Fruit fly (Drosophila melanogaster) whole organism, prepupa: Measurements from ENCODE around the gene CG15203.
A peak's percentile ranks its signal among the peaks of the same experiment; 100 is the strongest.

Experiments
- Blimp-1 ChIP-seq: fragments of 200-800 bp; sonication (Bioruptor generic); optimal IDR thresholded peaks from 3 replicates; lab custom pipeline; 2017; ENCODE audit warnings: missing biosample characterization, missing genetic modification characterization, mild to moderate bottlenecking, moderate library complexity, missing genetic modification reagents
- CG10631 ChIP-seq: fragments of 200-800 bp; sonication (Bioruptor generic); optimal IDR thresholded peaks from 2 replicates; lab custom pipeline; 2016; ENCODE audit warnings: missing biosample characterization, missing genetic modification characterization
- CG10669 ChIP-seq: fragments of 200-800 bp; sonication (Bioruptor generic); optimal IDR thresholded peaks from 3 replicates; lab custom pipeline; 2018; ENCODE audit warnings: missing biosample characterization, mild to moderate bottlenecking, missing genetic modification characterization, moderate library complexity
- CG32006 ChIP-seq: fragments of 200-800 bp; sonication (Bioruptor generic); optimal IDR thresholded peaks from 3 replicates; lab custom pipeline; 2017; ENCODE audit warnings: missing biosample characterization, mild to moderate bottlenecking, missing genetic modification characterization
- CG34406 ChIP-seq: fragments of 200-800 bp; sonication (Bioruptor generic); optimal IDR thresholded peaks from 3 replicates; lab custom pipeline; 2016; ENCODE audit warnings: missing biosample characterization, missing genetic modification characterization
- CG3919 ChIP-seq: fragments of 200-800 bp; sonication (Bioruptor generic); optimal IDR thresholded peaks from 3 replicates; lab custom pipeline; 2016; ENCODE audit warnings: missing biosample characterization, missing genetic modification characterization
- CG4318 ChIP-seq: fragments of 200-800 bp; sonication (Bioruptor generic); optimal IDR thresholded peaks from 3 replicates; lab custom pipeline; 2017; ENCODE audit warnings: missing biosample characterization, mild to moderate bottlenecking, missing genetic modification characterization
- CG6276 ChIP-seq: fragments of 200-800 bp; sonication (Bioruptor generic); optimal IDR thresholded peaks from 2 replicates; lab custom pipeline; 2017; ENCODE audit warnings: missing biosample characterization, mild to moderate bottlenecking, missing genetic modification characterization
- CG6792 ChIP-seq: fragments of 200-800 bp; sonication (Bioruptor generic); optimal IDR thresholded peaks from 3 replicates; lab custom pipeline; 2016; ENCODE audit warnings: missing biosample characterization, missing genetic modification characterization
- CG6808 ChIP-seq: fragments of 200-800 bp; sonication (Bioruptor generic); optimal IDR thresholded peaks from 3 replicates; lab custom pipeline; 2017; ENCODE audit warnings: missing biosample characterization, missing genetic modification characterization, mild to moderate bottlenecking, moderate library complexity, missing genetic modification reagents
- CG6854 ChIP-seq: fragments of 200-800 bp; sonication (Bioruptor generic); optimal IDR thresholded peaks from 2 replicates; lab custom pipeline; 2017; ENCODE audit warnings: missing biosample characterization, mild to moderate bottlenecking, missing genetic modification characterization
- CG7368 ChIP-seq: fragments of 200-800 bp; sonication (Bioruptor generic); optimal IDR thresholded peaks from 3 replicates; lab custom pipeline; 2016; ENCODE audit warnings: missing biosample characterization, missing genetic modification characterization
- CG8119 ChIP-seq: fragments of 200-800 bp; sonication (Bioruptor generic); IDR thresholded peaks from 3 replicates; pipeline ENCODE4 v1.3.6; 2022; ENCODE audit warnings: missing biosample characterization, missing genetic modification characterization
- CG8319 ChIP-seq: fragments of 200-800 bp; sonication (Bioruptor generic); optimal IDR thresholded peaks from 3 replicates; lab custom pipeline; 2016; ENCODE audit warnings: missing biosample characterization, missing genetic modification characterization
- CG8632 ChIP-seq: fragments of 200-800 bp; sonication (Bioruptor generic); optimal IDR thresholded peaks from 3 replicates; lab custom pipeline; 2016; ENCODE audit warnings: missing biosample characterization, missing genetic modification characterization
- CG9139 ChIP-seq: fragments of 200-800 bp; sonication (Bioruptor generic); optimal IDR thresholded peaks from 3 replicates; lab custom pipeline; 2017; ENCODE audit warnings: missing biosample characterization, mild to moderate bottlenecking, missing genetic modification characterization
- Eip75B ChIP-seq: fragments of 200-800 bp; sonication (Bioruptor generic); optimal IDR thresholded peaks from 3 replicates; lab custom pipeline; 2016; ENCODE audit warnings: missing biosample characterization, missing genetic modification characterization
- Eip78C ChIP-seq: fragments of 200-800 bp; sonication (Bioruptor generic); peaks from one replicate; lab custom pipeline; 2016; ENCODE audit warnings: missing biosample characterization, missing genetic modification characterization
- Eip93F ChIP-seq: fragments of 200-800 bp; sonication (Bioruptor generic); optimal IDR thresholded peaks from 2 replicates; lab custom pipeline; 2016; ENCODE audit warnings: missing biosample characterization, mild to moderate bottlenecking, missing genetic modification characterization
- Gug ChIP-seq: fragments of 200-800 bp; sonication (Bioruptor generic); IDR thresholded peaks from 2 replicates; pipeline ENCODE4 v1.3.6; 2022; ENCODE audit warnings: missing biosample characterization, missing genetic modification characterization
- Hr38 ChIP-seq: sonication (Bioruptor generic); optimal IDR thresholded peaks from 2 replicates; lab custom pipeline; 2016; ENCODE audit warnings: missing biosample characterization, missing genetic modification characterization
- Hr39 ChIP-seq: fragments of 200-800 bp; sonication (Bioruptor generic); optimal IDR thresholded peaks from 2 replicates; lab custom pipeline; 2016; ENCODE audit warnings: missing biosample characterization, missing genetic modification characterization
- Hr4 ChIP-seq: fragments of 200-800 bp; sonication (Bioruptor generic); optimal IDR thresholded peaks from 3 replicates; lab custom pipeline; 2016; ENCODE audit warnings: missing biosample characterization, missing genetic modification characterization
- Smox ChIP-seq: fragments of 200-800 bp; sonication (Bioruptor generic); optimal IDR thresholded peaks from 3 replicates; lab custom pipeline; 2016; ENCODE audit warnings: missing biosample characterization, missing genetic modification characterization
- Sox102F ChIP-seq: fragments of 200-800 bp; sonication (Bioruptor generic); optimal IDR thresholded peaks from 2 replicates; lab custom pipeline; 2016; ENCODE audit warnings: missing biosample characterization, mild to moderate bottlenecking, missing genetic modification characterization
- Sox15 ChIP-seq: fragments of 200-800 bp; sonication (Bioruptor generic); optimal IDR thresholded peaks from 3 replicates; lab custom pipeline; 2016; ENCODE audit warnings: missing biosample characterization, missing genetic modification characterization
- achi ChIP-seq: fragments of 200-800 bp; sonication (Bioruptor generic); optimal IDR thresholded peaks from 3 replicates; lab custom pipeline; 2016; ENCODE audit warnings: missing biosample characterization, missing genetic modification characterization
- acj6 ChIP-seq: fragments of 200-800 bp; sonication (Bioruptor generic); optimal IDR thresholded peaks from 3 replicates; lab custom pipeline; 2016; ENCODE audit warnings: missing biosample characterization, missing genetic modification characterization
- cyc ChIP-seq: fragments of 200-800 bp; sonication (Bioruptor generic); optimal IDR thresholded peaks from 3 replicates; lab custom pipeline; 2016; ENCODE audit warnings: missing biosample characterization, missing genetic modification characterization
- dac ChIP-seq: fragments of 200-800 bp; sonication (Bioruptor generic); optimal IDR thresholded peaks from 2 replicates; lab custom pipeline; 2017; ENCODE audit warnings: missing biosample characterization, mild to moderate bottlenecking, missing genetic modification characterization
- dsx ChIP-seq: fragments of 200-800 bp; optimal IDR thresholded peaks from 3 replicates; lab custom pipeline; 2019; ENCODE audit warnings: missing biosample characterization, mild to moderate bottlenecking, missing genetic modification characterization, moderate library complexity; ENCODE audit not compliant: poor library complexity, severe bottlenecking
- fd85E ChIP-seq: fragments of 200-800 bp; sonication (Bioruptor generic); optimal IDR thresholded peaks from 3 replicates; lab custom pipeline; 2016; ENCODE audit warnings: missing biosample characterization, missing genetic modification characterization
- fkh ChIP-seq: fragments of 200-800 bp; sonication (Bioruptor generic); optimal IDR thresholded peaks from 3 replicates; lab custom pipeline; 2017; ENCODE audit warnings: missing biosample characterization, mild to moderate bottlenecking, missing genetic modification characterization, moderate library complexity
- lz ChIP-seq: fragments of 200-800 bp; sonication (Bioruptor generic); optimal IDR thresholded peaks from 3 replicates; lab custom pipeline; 2016; ENCODE audit warnings: missing biosample characterization, missing genetic modification characterization
- pdm3 ChIP-seq: fragments of 200-800 bp; sonication (Bioruptor generic); optimal IDR thresholded peaks from 3 replicates; lab custom pipeline; 2016; ENCODE audit warnings: missing biosample characterization, missing genetic modification characterization
- salr ChIP-seq, 2 experiments: fragments of 200-800 bp; sonication (Bioruptor generic); optimal IDR thresholded peaks; 3 replicates each; lab custom pipeline; 2016 to 2018; ENCODE audit warnings: missing biosample characterization in 2 of 2, missing genetic modification characterization in 2 of 2, mild to moderate bottlenecking in 1 of 2
- spab ChIP-seq: fragments of 200-800 bp; sonication (Bioruptor generic); optimal IDR thresholded peaks from 2 replicates; lab custom pipeline; 2017; ENCODE audit warnings: missing biosample characterization, mild to moderate bottlenecking, missing genetic modification characterization, missing genetic modification reagents
- svp ChIP-seq: fragments of 200-800 bp; sonication (Bioruptor generic); peaks from one replicate; lab custom pipeline; 2016; ENCODE audit warnings: missing biosample characterization, missing genetic modification characterization
- vri ChIP-seq: fragments of 200-800 bp; sonication (Bioruptor generic); optimal IDR thresholded peaks from 3 replicates; lab custom pipeline; 2016; ENCODE audit warnings: missing biosample characterization, mild to moderate bottlenecking, missing genetic modification characterization

Gene CG15203

dm6 chrX:11088778-11089340 lies 22.5 kb downstream of the CG15203 start, which contains the start of gene Vago (continued):
- TF ChIP-seq CG4318 (GFP tag; lab: Kevin White, UChicago) (no peak), cyc (GFP tag; lab: Kevin White, UChicago) (peak; percentile 8), CG6854 (GFP tag; lab: Kevin White, UChicago) (no peak), CG32006 (GFP tag; lab: Kevin White, UChicago) (peak; percentile 47), salr (GFP tag; optimal IDR thresholded peaks at IDR 0.05; lab: Kevin White, UChicago) (no peak), CG9139 (GFP tag; lab: Kevin White, UChicago) (no peak), Blimp-1 (GFP tag; lab: Kevin White, UChicago) (no peak), pdm3 (peak; percentile 15), Hr39 (peak; percentile 19), Gug (GFP tag; lab: Robert Waterston, UW) (no peak), achi (GFP tag; lab: Kevin White, UChicago) (no peak), CG3919 (no peak), CG8632 (GFP tag; lab: Kevin White, UChicago) (no peak), acj6 (GFP tag; lab: Kevin White, UChicago) (no peak), Eip93F (no peak), spab (no peak), Sox15 (GFP tag; lab: Kevin White, UChicago) (no peak), Eip75B (GFP tag; lab: Kevin White, UChicago) (peak; percentile 2), vri (no peak), Hr4 (GFP tag; lab: Kevin White, UChicago) (peak; percentile 31), CG7368 (GFP tag; lab: Kevin White, UChicago) (no peak), CG8119 (GFP tag; lab: Robert Waterston, UW) (no peak), Hr38 (GFP tag; lab: Kevin White, UChicago) (no peak), fkh (no peak), dac (GFP tag; lab: Kevin White, UChicago) (no peak), CG34406 (GFP tag; lab: Kevin White, UChicago) (no peak), CG6276 (GFP tag; lab: Kevin White, UChicago) (peak; percentile 21), fd85E (GFP tag; lab: Kevin White, UChicago) (no peak), dsx (GFP tag; lab: Kevin White, UChicago) (no peak), CG10631 (GFP tag; lab: Kevin White, UChicago) (no peak), CG10669 (GFP tag; lab: Kevin White, UChicago) (peak; percentile 12), CG6808 (GFP tag; lab: Kevin White, UChicago) (peak; percentile 2)
- TF ChIP-seq, all 60 proteins: peak for 17

DNA sequence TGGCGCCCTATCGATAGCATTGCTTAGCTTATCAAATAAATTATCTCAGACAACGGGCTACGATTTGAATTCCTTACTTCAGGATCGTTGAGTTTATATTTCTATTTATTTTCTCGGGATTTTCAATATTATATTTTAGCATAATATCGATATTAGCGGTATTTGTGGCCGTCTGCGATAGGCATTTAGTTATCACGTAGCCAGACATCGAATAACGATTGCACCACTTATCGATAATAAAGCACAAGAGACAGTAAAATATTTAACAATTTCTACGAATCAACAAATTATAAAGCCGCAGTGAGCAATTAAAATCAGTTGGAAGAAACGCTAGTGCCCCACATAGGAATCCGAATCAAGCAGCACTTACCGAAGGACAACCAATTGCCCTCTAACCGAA lies 23.8 kb downstream of the CG15203 start, which contains the start of gene CG2076:
Gene CG2076, plus strand, starts transcription at position 50 of the 400 bp plus-strand sequence.
- peak; percentile 84 for TF ChIP-seq dsx (GFP tag; lab: Kevin White, UChicago)
- TF ChIP-seq Gug (GFP tag; lab: Robert Waterston, UW) = no peak
- TF ChIP-seq CG6854 (GFP tag; lab: Kevin White, UChicago) = no peak
- TF ChIP-seq vri = no peak
- peak; percentile 48 for TF ChIP-seq Eip78C (GFP tag; lab: Kevin White, UChicago)

- TF ChIP-seq CG8119 (GFP tag; lab: Robert Waterston, UW) = no peak
- TF ChIP-seq CG6792 (GFP tag; lab: Kevin White, UChicago) = no peak
- no peak for TF ChIP-seq Sox15 (GFP tag; lab: Kevin White, UChicago)
- no peak for TF ChIP-seq CG34406 (GFP tag; lab: Kevin White, UChicago)
- TF ChIP-seq Sox102F = no peak
- no peak for TF ChIP-seq Smox (GFP tag; lab: Kevin White, UChicago)
- no peak for TF ChIP-seq svp
- no peak for TF ChIP-seq CG8319 (GFP tag; lab: Kevin White, UChicago)
- TF ChIP-seq Hr39 = no peak
- TF ChIP-seq lz (GFP tag; lab: Kevin White, UChicago) = no peak
Observed at dm6 chrX:11092201-11092600, 25.8 kb downstream of the CG15203 start, which contains the start of gene CG2061. CG2061 (plus strand) TSS chrX:11092492.
